Worm (Caenorhabditis elegans) whole organism, L4 larva: ENCODE data around the gene nhr-13.
"Not testable (repeated sequence)": the region's sequence is repeated elsewhere in the genome, so short reads cannot be mapped to it uniquely, and the experiment has no call there.

Experiments used
- F44E2.7 ChIP-seq: fragments of 200-800 bp; sonication (Bioruptor generic); IDR thresholded peaks from 2 replicates; pipeline ENCODE4 v2.1.2; 2022; ENCODE audit warnings: missing genetic modification characterization, missing compliant biosample characterization
- Y48G9A.11 ChIP-seq: fragments of 200-800 bp; sonication (Bioruptor generic); IDR thresholded peaks from 2 replicates; pipeline ENCODE4 v1.3.6; 2022; ENCODE audit warnings: missing genetic modification reagents, missing genetic modification characterization, missing compliant biosample characterization
- Y5F2A.4 ChIP-seq: fragments of 200-800 bp; sonication (Bioruptor generic); optimal IDR thresholded peaks from 2 replicates; lab custom pipeline; 2018; ENCODE audit warnings: mild to moderate bottlenecking, missing genetic modification characterization, missing compliant biosample characterization
- ZK546.5 ChIP-seq, 2 experiments: sonication (generic microtip); optimal IDR thresholded peaks; 2 replicates each; lab custom pipeline; 2017; ENCODE audit warnings: missing biosample characterization in 2 of 2, missing genetic modification characterization in 2 of 2
- aha-1 ChIP-seq: fragments of 150-350 bp; peaks from one replicate; lab custom pipeline; 2014; ENCODE audit warnings: missing biosample characterization, missing genetic modification characterization
- attf-4 ChIP-seq: sonication (generic microtip); optimal IDR thresholded peaks from 3 replicates; lab custom pipeline; 2017; ENCODE audit warnings: missing biosample characterization, missing genetic modification characterization
- ceh-20 ChIP-seq: fragments of 200-800 bp; sonication (Bioruptor generic); IDR thresholded peaks from 2 replicates; pipeline ENCODE4 v1.3.6; 2022; ENCODE audit warnings: missing genetic modification reagents, missing genetic modification characterization, missing compliant biosample characterization
- ceh-44 ChIP-seq: fragments of 200-800 bp; sonication (Bioruptor generic); IDR thresholded peaks from 2 replicates; pipeline ENCODE4 v1.3.6; 2022; ENCODE audit warnings: missing genetic modification reagents, missing genetic modification characterization, missing compliant biosample characterization
- ctbp-1 ChIP-seq: fragments of 200-800 bp; sonication (Bioruptor generic); IDR thresholded peaks from 2 replicates; pipeline ENCODE4 v1.3.6; 2022; ENCODE audit warnings: missing genetic modification reagents, missing genetic modification characterization, missing compliant biosample characterization
- daf-16 ChIP-seq, 3 experiments: sonication (generic microtip); optimal IDR thresholded peaks; 2 replicates each; lab custom pipeline; 2016 to 2017; ENCODE audit warnings: missing genetic modification characterization in 3 of 3, missing genetic modification reagents in 3 of 3, mild to moderate bottlenecking in 2 of 3, missing compliant biosample characterization in 2 of 3, missing biosample characterization in 1 of 3, moderate library complexity in 1 of 3
- daf-19 ChIP-seq: fragments of 200-800 bp; sonication (Bioruptor generic); conservative IDR thresholded peaks from 2 replicates; pipeline ENCODE4 v1.3.6; 2022; ENCODE audit warnings: missing genetic modification characterization, missing compliant biosample characterization
- dmd-6 ChIP-seq: fragments of 200-800 bp; sonication (Bioruptor generic); IDR thresholded peaks from 2 replicates; pipeline ENCODE4 v1.3.6; 2022; ENCODE audit warnings: missing genetic modification reagents, missing genetic modification characterization, missing compliant biosample characterization
- dmd-8 ChIP-seq: fragments of 200-800 bp; sonication (Bioruptor generic); IDR thresholded peaks from 2 replicates; pipeline ENCODE4 v1.3.6; 2022; ENCODE audit warnings: missing genetic modification characterization, missing compliant biosample characterization
- dpl-1 ChIP-seq: fragments of 150-350 bp; optimal IDR thresholded peaks from 2 replicates; lab custom pipeline; 2014; ENCODE audit warnings: missing biosample characterization, missing genetic modification reagents, missing genetic modification characterization
- duxl-1 ChIP-seq: sonication (generic microtip); optimal IDR thresholded peaks from 2 replicates; lab custom pipeline; 2016; ENCODE audit warnings: mild to moderate bottlenecking, missing genetic modification characterization, moderate library complexity, missing compliant biosample characterization; ENCODE audit not compliant: poor library complexity
- dve-1 ChIP-seq: sonication (generic microtip); optimal IDR thresholded peaks from 2 replicates; lab custom pipeline; 2017; ENCODE audit warnings: antibody characterized with exemption, mild to moderate bottlenecking, missing genetic modification characterization, missing compliant biosample characterization; ENCODE audit not compliant: insufficient read depth
- hif-1 ChIP-seq, 2 experiments: sonication (generic microtip); optimal IDR thresholded peaks; 2 replicates each; lab custom pipeline; 2016 to 2017; ENCODE audit warnings: missing compliant biosample characterization in 2 of 2, missing genetic modification characterization in 2 of 2, missing genetic modification reagents in 2 of 2, missing genotype in 2 of 2, mild to moderate bottlenecking in 1 of 2
- hlh-11 ChIP-seq: fragments of 200-800 bp; sonication (Bioruptor generic); optimal IDR thresholded peaks from 2 replicates; lab custom pipeline; 2018; ENCODE audit warnings: mild to moderate bottlenecking, missing genetic modification characterization, missing compliant biosample characterization
- hlh-30 ChIP-seq: sonication (generic microtip); optimal IDR thresholded peaks from 2 replicates; lab custom pipeline; 2017; ENCODE audit warnings: antibody characterized with exemption, mild to moderate bottlenecking, missing genetic modification characterization, missing compliant biosample characterization; ENCODE audit not compliant: insufficient read depth
- hmg-1.1 ChIP-seq: fragments of 200-800 bp; sonication (Bioruptor generic); IDR thresholded peaks from 2 replicates; pipeline ENCODE4 v1.3.6; 2022; ENCODE audit warnings: missing genetic modification reagents, missing genetic modification characterization, missing compliant biosample characterization
- lim-7 ChIP-seq: fragments of 200-800 bp; sonication (Bioruptor generic); IDR thresholded peaks from 2 replicates; pipeline ENCODE4 v1.3.6; 2022; ENCODE audit warnings: missing genetic modification characterization, missing compliant biosample characterization
- lin-1 ChIP-seq: fragments of 200-800 bp; sonication (Bioruptor generic); IDR thresholded peaks from 2 replicates; pipeline ENCODE4 v1.3.6; 2022; ENCODE audit warnings: missing genetic modification reagents, missing genetic modification characterization, missing compliant biosample characterization
- lin-15B ChIP-seq: fragments of 150-350 bp; sonication (generic microtip); optimal IDR thresholded peaks from 3 replicates; lab custom pipeline; 2014; ENCODE audit warnings: missing biosample characterization, missing genetic modification characterization
- lin-29 ChIP-seq: fragments of 200-800 bp; sonication (Bioruptor generic); IDR thresholded peaks from 2 replicates; pipeline ENCODE4 v1.3.6; 2022; ENCODE audit warnings: missing genetic modification reagents, missing genetic modification characterization, missing compliant biosample characterization
- lsy-2 ChIP-seq, 2 experiments: fragments of 150-350 bp in 1 of 2; sonication (generic microtip) in 1 of 2; optimal IDR thresholded peaks; 2 replicates each; lab custom pipeline; 2014 to 2017; ENCODE audit warnings: missing biosample characterization in 2 of 2, missing genetic modification characterization in 2 of 2
- mdl-1 ChIP-seq, 2 experiments: fragments of 150-350 bp in 1 of 2; sonication (generic microtip) in 1 of 2; optimal IDR thresholded peaks; 2 replicates each; lab custom pipeline; 2014 to 2017; ENCODE audit warnings: missing biosample characterization in 2 of 2, missing genetic modification characterization in 2 of 2
- mdt-29 ChIP-seq: fragments of 200-800 bp; sonication (Bioruptor generic); IDR thresholded peaks from 2 replicates; pipeline ENCODE4 v1.3.6; 2022; ENCODE audit warnings: missing genetic modification reagents, missing genetic modification characterization, missing compliant biosample characterization
- mep-1 ChIP-seq: fragments of 150-350 bp; sonication (generic microtip); optimal IDR thresholded peaks from 3 replicates; lab custom pipeline; 2014; ENCODE audit warnings: missing biosample characterization, missing genetic modification characterization
- mes-2 ChIP-seq: sonication (generic microtip); optimal IDR thresholded peaks from 2 replicates; lab custom pipeline; 2016; ENCODE audit warnings: missing genotype, mild to moderate bottlenecking, missing genetic modification characterization, missing compliant biosample characterization; ENCODE audit not compliant: poor library complexity, severe bottlenecking
- nhr-10 ChIP-seq: fragments of 150-350 bp; optimal IDR thresholded peaks from 2 replicates; lab custom pipeline; 2014; ENCODE audit warnings: missing biosample characterization, missing genetic modification characterization
- nhr-102 ChIP-seq: sonication (generic microtip); optimal IDR thresholded peaks from 2 replicates; lab custom pipeline; 2016; ENCODE audit warnings: mild to moderate bottlenecking, missing genetic modification characterization, moderate library complexity, missing compliant biosample characterization
- nhr-111 ChIP-seq: fragments of 200-800 bp; sonication (Bioruptor generic); optimal IDR thresholded peaks from 2 replicates; lab custom pipeline; 2018; ENCODE audit warnings: mild to moderate bottlenecking, missing genetic modification characterization, missing compliant biosample characterization
- nhr-28 ChIP-seq: fragments of 150-350 bp; optimal IDR thresholded peaks from 2 replicates; lab custom pipeline; 2014; ENCODE audit warnings: missing biosample characterization, missing genetic modification characterization
- nhr-76 ChIP-seq: fragments of 150-350 bp; optimal IDR thresholded peaks from 2 replicates; lab custom pipeline; 2014; ENCODE audit warnings: missing biosample characterization, missing genetic modification characterization
- php-3 ChIP-seq: fragments of 200-800 bp; sonication (Bioruptor generic); IDR thresholded peaks from 2 replicates; pipeline ENCODE4 v1.3.6; 2022; ENCODE audit warnings: missing genetic modification reagents, missing genetic modification characterization, missing compliant biosample characterization
- pqm-1 ChIP-seq: sonication (generic microtip); optimal IDR thresholded peaks from 2 replicates; lab custom pipeline; 2017; ENCODE audit warnings: missing biosample characterization, missing genetic modification characterization
- saeg-2 ChIP-seq: fragments of 200-800 bp; sonication (Bioruptor generic); IDR thresholded peaks from 2 replicates; pipeline ENCODE4 v1.3.6; 2022; ENCODE audit warnings: missing genetic modification reagents, missing genetic modification characterization, missing compliant biosample characterization
- sdz-12 ChIP-seq: fragments of 200-800 bp; sonication (Bioruptor generic); optimal IDR thresholded peaks from 2 replicates; lab custom pipeline; 2018; ENCODE audit warnings: mild to moderate bottlenecking, missing genetic modification characterization, missing compliant biosample characterization
- snpc-4 ChIP-seq: fragments of 150-350 bp; optimal IDR thresholded peaks from 2 replicates; lab custom pipeline; 2014; ENCODE audit warnings: missing biosample characterization, missing genetic modification characterization
- unc-62 ChIP-seq, 3 experiments: fragments of 150-350 bp in 1 of 3; sonication (generic microtip); optimal IDR thresholded peaks in 2 of 3; peaks in 1 of 3; 1 replicate in 1 of 3; 2 replicates in 2 of 3; lab custom pipeline; 2014 to 2017; ENCODE audit warnings: missing biosample characterization in 3 of 3, missing genetic modification characterization in 3 of 3, missing genetic modification reagents in 3 of 3, missing genotype in 1 of 3

nhr-13 gene

ce11 chrV:2192117-2192516 is at the start of gene nhr-13:
Gene nhr-13 (plus strand): TSS chrV:2192485.
- TF ChIP-seq saeg-2 (GFP tag; lab: Robert Waterston, UW) (no peak), aha-1 (peak; percentile 82), dve-1 (peak; percentile 11), nhr-28 (peak; percentile 53), Y5F2A.4 (no peak), mep-1 (no peak), mdl-1 (tag; optimal IDR thresholded peaks at IDR 0.05; lab: Kevin White, UChicago) (peak in 1 of 2 experiments; percentile 13), dmd-6 (GFP tag; lab: Robert Waterston, UW) (peak; percentile 61), hlh-11 (tag; lab: Kevin White, UChicago) (peak; percentile 35), duxl-1 (tag; lab: Kevin White, UChicago) (peak; percentile 30), hmg-1.1 (GFP tag; lab: Robert Waterston, UW) (peak; percentile 56; the same call in 1 of the 2 replicates), mes-2 (tag; lab: Kevin White, UChicago) (peak; percentile 29), daf-16 (GFP tag; optimal IDR thresholded peaks at IDR 0.05; lab: Kevin White, UChicago) (no peak), daf-16 (tag; optimal IDR thresholded peaks at IDR 0.05; lab: Kevin White, UChicago) (peak; percentile 47), lin-1 (GFP tag; lab: Robert Waterston, UW) (no peak), hlh-30 (tag; lab: Kevin White, UChicago) (peak; percentile 53)

DNA sequence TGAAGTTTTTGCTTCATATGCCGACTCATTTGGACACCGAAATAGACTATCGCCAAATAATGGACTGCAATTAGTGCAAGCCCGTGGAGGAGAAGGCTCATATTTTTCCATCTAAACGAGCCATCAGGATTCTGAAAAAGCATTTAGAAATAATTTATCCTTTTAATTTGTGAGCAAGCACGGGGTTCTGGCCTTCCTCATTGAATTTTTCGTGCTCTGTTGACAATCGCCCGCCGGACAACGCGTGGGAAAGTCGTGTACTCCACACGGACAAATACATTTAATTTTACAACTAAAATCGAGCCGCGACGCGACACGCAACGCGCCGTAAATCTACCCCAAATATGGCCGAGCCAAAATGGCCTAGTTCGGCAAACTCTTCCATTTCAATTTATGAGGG is 47.9 kb upstream of the nhr-13 start, which contains the start of gene F22F7.12:
F22F7.12 (minus strand) TSS at position 101 of the 400 bp plus-strand sequence.
- not testable (repeated sequence) for TF ChIP-seq nhr-10 (tag; lab: Kevin White, UChicago); daf-19; pqm-1

ce11 chrV:2146044-2146443 is 46.2 kb upstream of the nhr-13 start, which contains the start of gene str-52:
Gene str-52 (minus strand): TSS chrV:2146144.
- TF ChIP-seq snpc-4 (tag; lab: Kevin White, UChicago) = no peak
- TF ChIP-seq dmd-8 (GFP tag; lab: Robert Waterston, UW) = no peak
- no peak for TF ChIP-seq ctbp-1 (GFP tag; lab: Robert Waterston, UW)
- TF ChIP-seq Y48G9A.11 (GFP tag; lab: Robert Waterston, UW) = no peak
- TF ChIP-seq saeg-2 (GFP tag; lab: Robert Waterston, UW) = no peak
- no peak for TF ChIP-seq hlh-30 (tag; lab: Kevin White, UChicago)
- no peak for TF ChIP-seq ceh-44 (GFP tag; lab: Robert Waterston, UW)
- TF ChIP-seq lim-7 (GFP tag; lab: Robert Waterston, UW) = no peak
- no peak for TF ChIP-seq php-3 (GFP tag; lab: Robert Waterston, UW)
- no peak for TF ChIP-seq dpl-1 (GFP tag; lab: Kevin White, UChicago)
- no peak for TF ChIP-seq hif-1 (tag; optimal IDR thresholded peaks at IDR 0.05; lab: Kevin White, UChicago)
- TF ChIP-seq lin-29 = no peak
- TF ChIP-seq attf-4 (tag; lab: Kevin White, UChicago) = no peak
- TF ChIP-seq ZK546.5 (tag; optimal IDR thresholded peaks at IDR 0.05; lab: Kevin White, UChicago) = no peak
- TF ChIP-seq lin-15B (tag; lab: Kevin White, UChicago) = no peak
- TF ChIP-seq sdz-12 (GFP tag; lab: Kevin White, UChicago) = no peak
- TF ChIP-seq nhr-102 (tag; lab: Kevin White, UChicago) = no peak
- no peak for TF ChIP-seq mdl-1 (tag; optimal IDR thresholded peaks at IDR 0.05; lab: Kevin White, UChicago)

- no peak for TF ChIP-seq ceh-20 (GFP tag; lab: Robert Waterston, UW)
- no peak for TF ChIP-seq F44E2.7 (GFP tag; lab: Robert Waterston, UW)
- TF ChIP-seq nhr-76 (tag; lab: Kevin White, UChicago) = no peak
- TF ChIP-seq unc-62 (GFP tag; optimal IDR thresholded peaks at IDR 0.05 in 1 of 2; lab: Kevin White, UChicago) = no peak
- TF ChIP-seq unc-62 (tag; optimal IDR thresholded peaks at IDR 0.05; lab: Kevin White, UChicago) = no peak
- TF ChIP-seq lsy-2 (tag; optimal IDR thresholded peaks at IDR 0.05; lab: Kevin White, UChicago) = no peak
- no peak for TF ChIP-seq nhr-111 (GFP tag; lab: Kevin White, UChicago)
- TF ChIP-seq daf-19 = no peak
- no peak for TF ChIP-seq mdt-29
- no peak for TF ChIP-seq dmd-6 (GFP tag; lab: Robert Waterston, UW)
Measured at ce11 chrV:2146795-2147194, 45.5 kb upstream of the nhr-13 start, which contains the start of gene srbc-20. Gene srbc-20 (plus strand): TSS chrV:2147095.
